Worm (Caenorhabditis elegans) whole organism, young adult: Measurements from ENCODE around the gene nhr-282.

ENCODE experiments used
- F10E7.11 ChIP-seq: sonication (generic microtip); optimal IDR thresholded peaks from 2 replicates; lab custom pipeline; 2017; ENCODE audit warnings: mild to moderate bottlenecking, missing genetic modification characterization, moderate library complexity, missing compliant biosample characterization
- ama-1 ChIP-seq, 3 experiments: fragments of 150-350 bp in 1 of 3; sonication (generic microtip) in 2 of 3; optimal IDR thresholded peaks; 2 replicates each; lab custom pipeline; 2014 to 2018; ENCODE audit warnings: missing biosample characterization in 2 of 3, missing genetic modification characterization in 2 of 3, missing genetic modification reagents in 2 of 3
- ccch-3 ChIP-seq: fragments of 200-800 bp; sonication (Bioruptor generic); optimal IDR thresholded peaks from 2 replicates; lab custom pipeline; 2018; ENCODE audit warnings: mild to moderate bottlenecking, missing genetic modification characterization, missing compliant biosample characterization
- dpl-1 ChIP-seq: fragments of 150-350 bp; optimal IDR thresholded peaks from 2 replicates; lab custom pipeline; 2014; ENCODE audit warnings: missing biosample characterization, missing genetic modification reagents, missing genetic modification characterization
- madf-6 ChIP-seq: fragments of 200-800 bp; sonication (Bioruptor generic); IDR thresholded peaks from 2 replicates; pipeline ENCODE4 v1.3.6; 2022; ENCODE audit warnings: missing genetic modification reagents, missing genetic modification characterization, missing compliant biosample characterization
- sptf-2 ChIP-seq: fragments of 200-800 bp; sonication (Bioruptor generic); optimal IDR thresholded peaks from 2 replicates; lab custom pipeline; 2018; ENCODE audit warnings: mild to moderate bottlenecking, missing genetic modification characterization, missing compliant biosample characterization
- unc-62 ChIP-seq: fragments of 150-350 bp; optimal IDR thresholded peaks from 2 replicates; lab custom pipeline; 2014; ENCODE audit warnings: missing biosample characterization, missing genetic modification reagents, missing genetic modification characterization
- ztf-3 ChIP-seq: fragments of 200-800 bp; sonication (Bioruptor generic); optimal IDR thresholded peaks from 2 replicates; lab custom pipeline; 2018; ENCODE audit warnings: mild to moderate bottlenecking, missing genetic modification characterization, missing compliant biosample characterization

ce11 chrV:15809543-15809942 lies 2.5 kb upstream of the nhr-282 start, which contains the start of gene srsx-36:
- no peak for TF ChIP-seq ztf-3 (GFP tag; lab: Kevin White, UChicago)
- TF ChIP-seq madf-6 (GFP tag; lab: Robert Waterston, UW): no peak
- TF ChIP-seq sptf-2 (GFP tag; lab: Kevin White, UChicago): no peak
- TF ChIP-seq F10E7.11 (tag; lab: Kevin White, UChicago): no peak
- no peak for TF ChIP-seq dpl-1 (GFP tag; lab: Kevin White, UChicago)
- no peak for TF ChIP-seq ccch-3 (GFP tag; lab: Kevin White, UChicago)
- no peak for TF ChIP-seq unc-62 (GFP tag; lab: Kevin White, UChicago)
- TF ChIP-seq ama-1 (optimal IDR thresholded peaks at IDR 0.05; lab: Kevin White, UChicago): no peak
- TF ChIP-seq ama-1 (GFP tag; optimal IDR thresholded peaks at IDR 0.05; lab: Kevin White, UChicago): no peak
